Fruit fly (Drosophila melanogaster): ENCODE data around the gene heca.

DNA sequence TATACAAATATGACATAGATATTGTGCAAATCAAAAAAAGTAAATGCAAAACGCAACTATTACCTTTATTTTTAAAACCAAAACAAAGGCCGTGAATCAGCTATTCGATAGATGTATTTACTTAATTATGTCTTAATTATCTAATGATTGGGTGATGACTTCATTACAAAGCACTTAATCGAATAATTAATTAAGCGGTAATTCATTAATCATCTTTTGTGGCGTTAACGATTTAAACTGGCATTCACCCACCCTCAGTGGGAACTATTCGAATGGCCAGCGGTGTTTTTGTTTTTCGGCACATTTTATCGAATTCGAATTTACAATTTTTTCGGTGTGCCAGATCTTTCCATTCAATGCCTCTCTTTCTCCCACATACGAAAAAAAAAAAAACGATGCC is 59.7 kb downstream of the heca start:
- TF ChIP-seq CTCF (optimal IDR thresholded peaks at IDR 0.05) = no peak
- TF ChIP-seq CG8478 (optimal IDR thresholded peaks at IDR 0.05) = no peak

All from S2 (cell line).